Fruit fly (Drosophila melanogaster) whole organism, adult: ENCODE measurements around the gene CG15820.

Source experiments
- CG11617 ChIP-seq: fragments of 200-800 bp; sonication (Bioruptor generic); optimal IDR thresholded peaks from 2 replicates; lab custom pipeline; 2017; ENCODE audit warnings: mild to moderate bottlenecking, missing biosample characterization, missing genetic modification reagents, missing genetic modification characterization
- CG12768 ChIP-seq: fragments of 200-800 bp; sonication (Bioruptor generic); optimal IDR thresholded peaks from 2 replicates; lab custom pipeline; 2017; ENCODE audit warnings: missing biosample characterization, missing genetic modification characterization, mild to moderate bottlenecking, moderate library complexity, missing genetic modification reagents
- CG14711 ChIP-seq: fragments of 200-800 bp; sonication (Bioruptor generic); optimal IDR thresholded peaks from 2 replicates; lab custom pipeline; 2018; ENCODE audit warnings: missing biosample characterization, mild to moderate bottlenecking, missing genetic modification characterization, moderate library complexity
- CG1620 ChIP-seq: fragments of 200-800 bp; sonication (Bioruptor generic); optimal IDR thresholded peaks from 2 replicates; lab custom pipeline; 2016; ENCODE audit warnings: missing biosample characterization, missing genetic modification characterization
- CG33017 ChIP-seq: fragments of 200-800 bp; sonication (Bioruptor generic); optimal IDR thresholded peaks from 2 replicates; lab custom pipeline; 2018; ENCODE audit warnings: missing biosample characterization, mild to moderate bottlenecking, missing genetic modification characterization, moderate library complexity
- CG5204 ChIP-seq: fragments of 200-800 bp; sonication (Bioruptor generic); optimal IDR thresholded peaks from 2 replicates; lab custom pipeline; 2016; ENCODE audit warnings: missing biosample characterization, missing genetic modification characterization
- CG7045 ChIP-seq: fragments of 200-800 bp; sonication (Bioruptor generic); optimal IDR thresholded peaks from 2 replicates; lab custom pipeline; 2017; ENCODE audit warnings: missing biosample characterization, mild to moderate bottlenecking, missing genetic modification characterization
- CG7101 ChIP-seq: fragments of 200-800 bp; sonication (Bioruptor generic); optimal IDR thresholded peaks from 2 replicates; lab custom pipeline; 2018; ENCODE audit warnings: missing biosample characterization, mild to moderate bottlenecking, missing genetic modification characterization, moderate library complexity
- Clk ChIP-seq: fragments of 200-800 bp; sonication (Bioruptor generic); optimal IDR thresholded peaks from 2 replicates; lab custom pipeline; 2017; ENCODE audit warnings: missing biosample characterization, missing genetic modification characterization
- Crg-1 ChIP-seq: fragments of 200-800 bp; sonication (Bioruptor generic); optimal IDR thresholded peaks from 2 replicates; lab custom pipeline; 2016; ENCODE audit warnings: missing biosample characterization, missing genetic modification characterization
- Hr96 ChIP-seq: fragments of 200-800 bp; sonication (Bioruptor generic); optimal IDR thresholded peaks from 2 replicates; lab custom pipeline; 2016; ENCODE audit warnings: missing biosample characterization, missing genetic modification characterization
- Mnt ChIP-seq: fragments of 200-800 bp; sonication (Bioruptor generic); optimal IDR thresholded peaks from 2 replicates; lab custom pipeline; 2016; ENCODE audit warnings: missing biosample characterization, mild to moderate bottlenecking, missing genetic modification characterization
- bab1 ChIP-seq: fragments of 200-800 bp; sonication (Bioruptor generic); optimal IDR thresholded peaks from 3 replicates; lab custom pipeline; 2019; ENCODE audit warnings: missing biosample characterization, mild to moderate bottlenecking, missing genetic modification characterization, moderate library complexity
- cic ChIP-seq: fragments of 200-800 bp; sonication (Bioruptor generic); optimal IDR thresholded peaks from 2 replicates; lab custom pipeline; 2017; ENCODE audit warnings: missing biosample characterization, mild to moderate bottlenecking, missing genetic modification characterization, moderate library complexity
- cnc ChIP-seq, 2 experiments: fragments of >200 bp; optimal IDR thresholded peaks; 2 replicates each; lab custom pipeline; 2017
- kay ChIP-seq: fragments of 200-800 bp; sonication (Bioruptor generic); peaks from one replicate; lab custom pipeline; 2016; ENCODE audit warnings: missing biosample characterization, missing genetic modification characterization, borderline replicate concordance
- ovo ChIP-seq: fragments of 200-800 bp; sonication (Bioruptor generic); optimal IDR thresholded peaks from 2 replicates; lab custom pipeline; 2016; ENCODE audit warnings: missing biosample characterization, missing genetic modification characterization
- pad ChIP-seq: fragments of 200-800 bp; sonication (Bioruptor generic); optimal IDR thresholded peaks from 3 replicates; lab custom pipeline; 2017; ENCODE audit warnings: missing biosample characterization, missing genetic modification characterization, mild to moderate bottlenecking, moderate library complexity, missing genetic modification reagents
- tj ChIP-seq: fragments of 200-800 bp; sonication (Bioruptor generic); optimal IDR thresholded peaks from 3 replicates; lab custom pipeline; 2017; ENCODE audit warnings: missing biosample characterization, mild to moderate bottlenecking, missing genetic modification characterization, moderate library complexity
- toe ChIP-seq: fragments of 200-800 bp; sonication (Bioruptor generic); optimal IDR thresholded peaks from 2 replicates; lab custom pipeline; 2016; ENCODE audit warnings: missing biosample characterization, missing genetic modification characterization

The CG15820 gene

DNA sequence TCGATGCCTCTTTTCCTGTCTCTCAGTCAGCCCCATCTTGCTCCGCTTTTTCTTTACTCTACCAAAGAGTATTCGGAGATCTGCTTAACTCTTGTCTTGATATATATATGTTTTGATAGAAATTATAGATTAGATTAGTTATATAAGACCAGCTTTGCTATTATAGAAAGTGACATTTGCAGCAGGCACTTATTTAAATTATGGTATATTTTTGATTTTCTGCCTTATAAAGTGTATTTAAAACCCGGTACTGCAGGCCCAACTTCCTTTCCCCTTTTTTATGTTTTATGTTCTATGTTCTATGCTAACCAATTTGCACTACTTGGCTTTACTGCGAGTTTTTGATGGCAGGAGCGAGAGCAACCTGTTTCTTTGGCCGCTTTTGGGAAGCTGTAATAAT lies 11.5 kb downstream of the CG15820 start:
- TF ChIP-seq cnc (optimal IDR thresholded peaks at IDR 0.05; lab: Kevin White, UChicago) (no peak), toe (no peak), CG14711 (tag; lab: Kevin White, UChicago) (no peak), ovo (GFP tag; lab: Kevin White, UChicago) (no peak), CG7101 (no peak), CG7045 (GFP tag; lab: Kevin White, UChicago) (no peak), tj (no peak), Hr96 (no peak), CG33017 (tag; lab: Kevin White, UChicago) (no peak), bab1 (no peak), Clk (GFP tag; lab: Kevin White, UChicago) (no peak), CG5204 (no peak), CG11617 (GFP tag; lab: Kevin White, UChicago) (no peak)

DNA sequence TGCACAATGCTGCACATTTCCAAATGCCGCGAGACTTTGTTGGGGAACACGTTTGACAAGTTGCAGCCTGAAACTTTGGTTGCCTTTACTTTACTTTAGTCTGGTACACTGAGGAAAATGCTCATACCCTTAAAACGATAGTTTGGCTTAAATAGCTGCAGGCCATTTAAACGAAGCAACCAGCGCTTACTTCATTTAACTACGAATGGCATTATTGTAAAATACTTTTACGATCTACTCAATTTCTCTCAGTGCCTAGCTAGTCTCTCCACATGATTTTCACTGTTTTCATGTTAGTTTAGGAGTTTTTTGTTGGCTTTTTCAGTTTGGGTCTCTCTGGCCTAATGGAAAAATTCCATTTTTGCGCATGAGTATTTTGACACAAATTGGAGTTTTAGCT lies 12.1 kb downstream of the CG15820 start:
- TF ChIP-seq CG1620 (GFP tag; lab: Kevin White, UChicago): no peak
- TF ChIP-seq CG33017 (tag; lab: Kevin White, UChicago): no peak
- no peak for TF ChIP-seq CG14711 (tag; lab: Kevin White, UChicago)
- no peak for TF ChIP-seq CG11617 (GFP tag; lab: Kevin White, UChicago)
- TF ChIP-seq Clk (GFP tag; lab: Kevin White, UChicago): no peak
- TF ChIP-seq bab1: no peak
- no peak for TF ChIP-seq Mnt (GFP tag; lab: Kevin White, UChicago)
- TF ChIP-seq tj: no peak
- TF ChIP-seq Hr96: no peak
- TF ChIP-seq kay (GFP tag; lab: Kevin White, UChicago): no peak
- no peak for TF ChIP-seq toe
- TF ChIP-seq CG12768 (GFP tag; lab: Kevin White, UChicago): no peak
- TF ChIP-seq cic: no peak
- TF ChIP-seq CG7101: no peak
- TF ChIP-seq cnc (optimal IDR thresholded peaks at IDR 0.05; lab: Kevin White, UChicago): no peak
- no peak for TF ChIP-seq pad (GFP tag; lab: Kevin White, UChicago)

DNA sequence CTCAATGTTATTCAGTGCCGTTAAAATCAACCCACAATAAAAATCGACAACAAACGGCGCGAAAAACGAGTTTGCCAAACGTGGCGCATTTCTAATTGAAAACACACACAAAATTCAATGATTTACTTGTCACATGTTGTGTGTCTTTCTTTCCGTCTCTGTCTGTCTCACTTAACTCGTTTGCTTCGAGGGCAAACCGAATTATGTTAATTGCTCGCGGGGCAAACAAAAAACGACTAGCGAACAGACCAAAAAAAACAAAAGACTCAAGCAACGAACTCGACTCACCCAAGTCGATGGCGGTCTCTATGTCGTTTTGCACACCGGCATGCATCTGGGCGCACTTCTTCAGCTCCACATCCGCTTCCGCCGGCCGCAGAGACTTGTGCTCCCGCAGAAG lies 14.3 kb downstream of the CG15820 start:
- TF ChIP-seq tj (no peak), toe (no peak), Clk (GFP tag; lab: Kevin White, UChicago) (no peak), CG12768 (GFP tag; lab: Kevin White, UChicago) (no peak), Crg-1 (GFP tag; lab: Kevin White, UChicago) (no peak), CG5204 (no peak), cic (no peak), bab1 (no peak), pad (GFP tag; lab: Kevin White, UChicago) (no peak), CG7045 (GFP tag; lab: Kevin White, UChicago) (no peak), cnc (optimal IDR thresholded peaks at IDR 0.05; lab: Kevin White, UChicago) (no peak), ovo (GFP tag; lab: Kevin White, UChicago) (no peak), Mnt (GFP tag; lab: Kevin White, UChicago) (no peak), CG11617 (GFP tag; lab: Kevin White, UChicago) (no peak)

DNA sequence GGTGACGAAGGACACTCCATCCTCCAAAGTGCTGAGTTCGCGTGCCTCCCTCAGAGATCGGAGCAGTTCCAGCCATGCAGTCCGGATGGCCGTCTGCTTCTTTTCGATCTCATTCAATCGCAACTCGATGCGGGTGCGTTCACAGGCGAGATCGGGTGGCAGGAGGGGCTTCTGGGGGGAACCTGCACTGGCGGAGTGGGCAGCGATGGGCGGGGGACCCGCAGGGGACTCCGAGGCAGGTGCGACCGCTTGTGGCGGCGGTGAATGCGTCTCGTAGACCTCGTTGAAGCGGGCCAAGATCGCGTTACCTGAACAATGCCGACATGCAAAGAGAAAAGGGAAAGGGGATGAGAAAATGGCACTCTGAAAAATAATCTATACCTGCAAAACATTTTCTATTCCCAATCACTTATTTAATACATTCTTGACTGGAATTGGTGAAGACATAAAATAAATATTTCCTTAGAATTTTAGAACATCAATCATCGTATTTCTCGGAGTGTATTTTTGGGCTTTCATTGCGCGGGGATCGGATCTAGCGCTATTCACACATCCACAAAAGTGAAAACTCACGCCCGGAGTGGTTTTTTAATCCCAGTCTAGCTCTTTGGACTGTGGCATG lies 15.3 kb downstream of the CG15820 start:
- TF ChIP-seq ovo (GFP tag; lab: Kevin White, UChicago) (no peak), toe (no peak), tj (no peak), Clk (GFP tag; lab: Kevin White, UChicago) (no peak), CG11617 (GFP tag; lab: Kevin White, UChicago) (no peak), kay (GFP tag; lab: Kevin White, UChicago) (no peak)

DNA sequence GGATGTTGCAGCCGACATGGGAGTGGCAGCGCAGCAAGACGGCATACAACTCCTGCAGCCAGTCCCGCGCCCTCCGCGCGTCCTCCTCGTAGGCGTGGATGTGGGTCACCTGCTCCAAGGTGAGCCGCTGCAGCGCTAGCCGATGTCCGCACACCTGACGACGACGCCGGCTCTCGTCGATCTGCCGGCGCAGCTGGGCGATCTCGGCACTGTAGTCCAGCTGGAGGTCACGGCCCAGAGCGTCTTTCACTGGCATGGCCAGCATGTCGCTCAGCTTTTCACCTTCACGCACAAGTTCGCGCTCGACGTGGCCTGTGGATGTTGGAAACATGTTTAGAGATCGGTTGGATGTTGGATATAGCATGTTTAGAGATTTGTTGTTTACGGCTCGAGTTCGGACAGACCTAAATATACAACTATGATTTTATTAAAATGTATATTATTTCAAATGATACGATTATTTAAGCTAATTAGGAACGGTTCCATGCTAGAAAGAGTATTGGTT lies 16.7 kb downstream of the CG15820 start:
- TF ChIP-seq kay (GFP tag; lab: Kevin White, UChicago) (peak; percentile 32), Clk (GFP tag; lab: Kevin White, UChicago) (no peak)

DNA sequence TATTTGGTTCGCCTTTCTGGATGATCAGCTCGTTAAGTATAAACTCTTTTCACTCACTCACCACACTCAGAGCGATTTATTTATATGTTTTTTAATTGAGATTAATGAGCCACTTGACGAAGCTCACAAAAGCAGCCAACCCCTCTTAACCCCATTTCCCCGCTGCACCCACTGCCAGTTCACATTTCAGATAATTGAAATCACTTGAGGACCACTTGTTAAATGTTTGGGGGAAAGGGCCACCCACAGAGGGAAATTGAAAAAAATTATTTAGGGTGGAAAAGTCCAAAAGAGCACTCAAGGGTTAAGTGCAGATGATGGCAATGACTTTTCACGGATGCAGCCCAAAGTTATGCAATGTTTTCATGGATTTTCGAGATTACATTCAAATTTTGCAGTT lies 21.4 kb downstream of the CG15820 start:
- TF ChIP-seq ovo (GFP tag; lab: Kevin White, UChicago): no peak
- no peak for TF ChIP-seq Mnt (GFP tag; lab: Kevin White, UChicago)
- no peak for TF ChIP-seq bab1
- no peak for TF ChIP-seq kay (GFP tag; lab: Kevin White, UChicago)
- TF ChIP-seq Clk (GFP tag; lab: Kevin White, UChicago): no peak
- TF ChIP-seq CG12768 (GFP tag; lab: Kevin White, UChicago): no peak
- no peak for TF ChIP-seq toe
- TF ChIP-seq CG11617 (GFP tag; lab: Kevin White, UChicago): no peak
- TF ChIP-seq CG14711 (tag; lab: Kevin White, UChicago): no peak
- TF ChIP-seq CG5204: no peak

DNA sequence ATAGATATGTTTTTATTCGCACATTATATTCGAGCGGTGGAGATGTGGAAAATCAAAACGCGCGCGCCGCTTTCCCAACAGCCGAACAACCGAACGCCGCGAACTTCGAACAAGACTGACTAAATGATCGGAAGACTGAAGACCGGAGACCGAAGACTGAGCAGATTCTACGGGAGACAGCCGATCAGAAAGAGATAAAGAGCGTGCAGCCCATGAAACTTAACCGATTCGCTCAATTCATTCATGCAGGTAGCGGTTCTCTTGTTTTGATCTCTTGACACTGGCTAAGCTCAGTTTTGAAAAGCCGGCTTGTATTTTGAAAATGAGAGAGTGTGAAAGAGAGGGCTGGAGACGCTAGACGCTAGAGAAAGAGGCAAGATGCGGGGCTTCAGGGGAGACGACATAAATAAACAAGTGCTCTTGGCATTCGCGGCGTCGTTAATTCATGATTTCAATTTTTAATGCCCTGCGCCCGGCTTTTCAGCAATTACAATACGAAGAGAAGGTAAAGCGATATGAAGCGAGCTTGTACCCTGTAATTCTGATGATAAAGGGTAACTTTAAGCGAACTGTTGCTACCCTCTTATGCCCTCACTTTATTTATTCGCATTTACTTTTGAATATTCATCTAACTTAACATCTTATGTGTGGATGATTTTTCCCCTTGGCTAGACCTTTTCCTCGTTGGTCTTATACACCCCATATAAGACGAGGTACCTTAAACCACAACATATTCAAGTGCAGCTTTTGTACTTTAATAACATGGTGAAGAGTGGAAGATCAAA lies 22.4 kb downstream of the CG15820 start, which contains the start of gene zormin:
TSS of gene zormin (minus strand) at position 113 of the 785 bp plus-strand sequence.
- TF ChIP-seq CG5204 (no peak), bab1 (peak; percentile 18), kay (GFP tag; lab: Kevin White, UChicago) (peak; percentile 14)
